Fruit fly (Drosophila melanogaster) whole organism, adult: ENCODE data around the gene CG8369.
A peak's percentile ranks its signal among the peaks of the same experiment; 100 is the strongest.

Experiments used
- CG11617 ChIP-seq: fragments of 200-800 bp; sonication (Bioruptor generic); optimal IDR thresholded peaks from 2 replicates; lab custom pipeline; 2017; ENCODE audit warnings: mild to moderate bottlenecking, missing biosample characterization, missing genetic modification reagents, missing genetic modification characterization
- CG12768 ChIP-seq: fragments of 200-800 bp; sonication (Bioruptor generic); optimal IDR thresholded peaks from 2 replicates; lab custom pipeline; 2017; ENCODE audit warnings: missing biosample characterization, missing genetic modification characterization, mild to moderate bottlenecking, moderate library complexity, missing genetic modification reagents
- CG1620 ChIP-seq: fragments of 200-800 bp; sonication (Bioruptor generic); optimal IDR thresholded peaks from 2 replicates; lab custom pipeline; 2016; ENCODE audit warnings: missing biosample characterization, missing genetic modification characterization
- CG5204 ChIP-seq: fragments of 200-800 bp; sonication (Bioruptor generic); optimal IDR thresholded peaks from 2 replicates; lab custom pipeline; 2016; ENCODE audit warnings: missing biosample characterization, missing genetic modification characterization
- CG7045 ChIP-seq: fragments of 200-800 bp; sonication (Bioruptor generic); optimal IDR thresholded peaks from 2 replicates; lab custom pipeline; 2017; ENCODE audit warnings: missing biosample characterization, mild to moderate bottlenecking, missing genetic modification characterization
- CG7101 ChIP-seq: fragments of 200-800 bp; sonication (Bioruptor generic); optimal IDR thresholded peaks from 2 replicates; lab custom pipeline; 2018; ENCODE audit warnings: missing biosample characterization, mild to moderate bottlenecking, missing genetic modification characterization, moderate library complexity
- Crg-1 ChIP-seq: fragments of 200-800 bp; sonication (Bioruptor generic); optimal IDR thresholded peaks from 2 replicates; lab custom pipeline; 2016; ENCODE audit warnings: missing biosample characterization, missing genetic modification characterization
- Hr96 ChIP-seq: fragments of 200-800 bp; sonication (Bioruptor generic); optimal IDR thresholded peaks from 2 replicates; lab custom pipeline; 2016; ENCODE audit warnings: missing biosample characterization, missing genetic modification characterization
- Mnt ChIP-seq: fragments of 200-800 bp; sonication (Bioruptor generic); optimal IDR thresholded peaks from 2 replicates; lab custom pipeline; 2016; ENCODE audit warnings: missing biosample characterization, mild to moderate bottlenecking, missing genetic modification characterization
- cic ChIP-seq: fragments of 200-800 bp; sonication (Bioruptor generic); optimal IDR thresholded peaks from 2 replicates; lab custom pipeline; 2017; ENCODE audit warnings: missing biosample characterization, mild to moderate bottlenecking, missing genetic modification characterization, moderate library complexity
- cnc ChIP-seq, 2 experiments: fragments of >200 bp; optimal IDR thresholded peaks; 2 replicates each; lab custom pipeline; 2017
- kay ChIP-seq: fragments of 200-800 bp; sonication (Bioruptor generic); peaks from one replicate; lab custom pipeline; 2016; ENCODE audit warnings: missing biosample characterization, missing genetic modification characterization, borderline replicate concordance
- pad ChIP-seq: fragments of 200-800 bp; sonication (Bioruptor generic); optimal IDR thresholded peaks from 3 replicates; lab custom pipeline; 2017; ENCODE audit warnings: missing biosample characterization, missing genetic modification characterization, mild to moderate bottlenecking, moderate library complexity, missing genetic modification reagents
- toe ChIP-seq: fragments of 200-800 bp; sonication (Bioruptor generic); optimal IDR thresholded peaks from 2 replicates; lab custom pipeline; 2016; ENCODE audit warnings: missing biosample characterization, missing genetic modification characterization

- TF ChIP-seq cic, result peak; percentile 73
- peak; percentile 86 for TF ChIP-seq CG1620 (GFP tag; lab: Kevin White, UChicago)
- peak; percentile 100 for TF ChIP-seq kay (GFP tag; lab: Kevin White, UChicago)
- TF ChIP-seq toe (GFP tag; lab: Kevin White, UChicago), result peak; percentile 61
- TF ChIP-seq CG7045 (GFP tag; lab: Kevin White, UChicago), result peak; percentile 29
- TF ChIP-seq pad, result peak; percentile 44
- peak; percentile 18 for TF ChIP-seq CG12768 (GFP tag; lab: Kevin White, UChicago)
- peak; percentile 71 for TF ChIP-seq Crg-1 (GFP tag; lab: Kevin White, UChicago)
- peak; percentile 39 for TF ChIP-seq CG11617
- TF ChIP-seq cnc (optimal IDR thresholded peaks at IDR 0.05; lab: Kevin White, UChicago), result no peak
- peak; percentile 72 for TF ChIP-seq CG7101 (tag; lab: Kevin White, UChicago)
- TF ChIP-seq Mnt (GFP tag; lab: Kevin White, UChicago), result peak; percentile 66
- TF ChIP-seq Hr96, result peak; percentile 76
- no peak for TF ChIP-seq CG5204 (GFP tag; lab: Kevin White, UChicago)
Observed at dm6 chr3R:8820428-8820912, 1.3 kb upstream of the CG8369 start, which contains the start of gene aqz.
